Worm (Caenorhabditis elegans) whole organism, mixed stage, embryonic: ENCODE results near the gene ndus-8.

Source experiments
- lsy-2 ChIP-seq: fragments of 150-350 bp; optimal IDR thresholded peaks from 2 replicates; lab custom pipeline; 2014; ENCODE audit warnings: missing biosample characterization, missing genetic modification characterization
- pha-4 ChIP-seq: fragments of 150-350 bp; optimal IDR thresholded peaks from 2 replicates; lab custom pipeline; 2018; ENCODE audit warnings: missing biosample characterization, missing genetic modification reagents, missing genetic modification characterization
- snpc-4 ChIP-seq: fragments of 150-350 bp; optimal IDR thresholded peaks from 2 replicates; lab custom pipeline; 2014; ENCODE audit warnings: missing biosample characterization, missing genetic modification characterization

DNA sequence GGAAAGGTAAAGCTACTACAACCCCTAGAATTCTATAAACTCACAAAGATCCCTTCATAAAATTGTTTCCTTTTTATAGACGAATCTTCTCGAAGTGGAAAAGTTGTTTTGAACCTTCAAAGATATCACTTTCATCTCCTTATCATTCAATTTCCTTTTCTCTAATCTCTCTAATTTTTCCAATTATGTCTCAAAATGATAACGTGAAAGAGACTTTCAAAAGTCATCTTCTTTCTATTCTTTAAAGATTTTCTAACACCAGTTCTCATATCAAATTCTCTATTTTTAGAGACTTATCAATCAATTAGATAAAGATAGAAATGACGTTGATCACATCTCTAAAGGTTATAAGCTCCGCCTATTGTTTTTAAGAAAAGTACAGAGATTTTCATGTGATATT lies 34.5 kb downstream of the ndus-8 start:
- TF ChIP-seq pha-4 (tag; lab: Kevin White, UChicago) (no peak), lsy-2 (tag; lab: Kevin White, UChicago) (no peak), snpc-4 (no peak)
